Fruit fly (Drosophila melanogaster): ENCODE measurements around the gene LManIV.

DNA sequence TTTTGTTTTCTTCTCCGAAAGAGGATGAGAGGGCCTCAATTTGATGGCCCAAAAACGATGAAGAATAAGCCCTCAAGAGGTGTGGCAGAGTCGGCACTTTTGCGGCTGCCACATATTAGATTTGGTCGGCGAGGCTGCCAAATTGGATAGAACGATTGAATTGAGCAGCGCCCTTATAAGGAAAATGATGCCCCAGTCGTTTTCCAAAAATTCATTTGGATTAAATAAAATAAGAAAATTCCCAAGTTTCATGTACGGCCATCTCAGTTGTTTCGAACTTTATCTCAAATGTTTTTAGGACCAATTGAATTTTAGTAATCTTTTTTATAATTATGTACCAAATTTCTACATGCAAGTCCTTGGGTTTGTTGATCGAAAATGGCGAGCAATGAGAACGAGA lies 20.1 kb downstream of the LManIV start, which contains the start of the genes CG45307 and CG12438:
- no peak for TF ChIP-seq CG8478 (optimal IDR thresholded peaks at IDR 0.05)
- no peak for TF ChIP-seq CTCF (optimal IDR thresholded peaks at IDR 0.05)
